Fruit fly (Drosophila melanogaster): Measurements from ENCODE around the gene CG9192.

CG9192 gene

dm6 chr3L:1279685-1280084 is 41.6 kb upstream of the CG9192 start (continued):
- TF ChIP-seq Hr4 (GFP tag; optimal IDR thresholded peaks at IDR 0.05) = peak; percentile 52
- peak; percentile 62 for TF ChIP-seq CG15336 (GFP tag; IDR thresholded peaks at IDR 0.05)
- no peak for TF ChIP-seq cyc (GFP tag; optimal IDR thresholded peaks at IDR 0.05)
- peak; percentile 62 for TF ChIP-seq CG32006 (GFP tag; optimal IDR thresholded peaks at IDR 0.05)
- no peak for TF ChIP-seq fd85E (GFP tag; optimal IDR thresholded peaks at IDR 0.05)
- TF ChIP-seq Eip93F (GFP tag; optimal IDR thresholded peaks at IDR 0.05) = no peak
- peak; percentile 17 for TF ChIP-seq CG34406 (GFP tag; optimal IDR thresholded peaks at IDR 0.05)
- no peak for TF ChIP-seq achi (GFP tag; optimal IDR thresholded peaks at IDR 0.05)
- TF ChIP-seq CG11762 (GFP tag; optimal IDR thresholded peaks at IDR 0.05; ENCODE audit: insufficient read depth) = no peak
- peak; percentile 27 for TF ChIP-seq fd59A (GFP tag; optimal IDR thresholded peaks at IDR 0.05)
- no peak for TF ChIP-seq CG3032 (tag; optimal IDR thresholded peaks at IDR 0.05)
- peak; percentile 3 to 15 for TF ChIP-seq ss (GFP tag; optimal IDR thresholded peaks at IDR 0.05)
- TF ChIP-seq salr (GFP tag; optimal IDR thresholded peaks at IDR 0.05) = peak; percentile 15 to 22

dm6 chr3L:1277937-1278336 is 39.8 kb upstream of the CG9192 start:
- peak; percentile 68 for TF ChIP-seq svp (GFP tag)
- peak; percentile 57 for TF ChIP-seq Eip78C (GFP tag)
- no peak for TF ChIP-seq achi (GFP tag; optimal IDR thresholded peaks at IDR 0.05)

dm6 chr3L:1275767-1276166 is 37.6 kb upstream of the CG9192 start, which contains the start of gene CG32333:
CG32333 (plus strand) TSS chr3L:1275956.
- TF ChIP-seq svp (GFP tag) = no peak
- TF ChIP-seq acj6 (GFP tag; optimal IDR thresholded peaks at IDR 0.05) = no peak
- no peak for TF ChIP-seq topi (GFP tag; optimal IDR thresholded peaks at IDR 0.05)
- no peak for TF ChIP-seq Ets96B (tag; optimal IDR thresholded peaks at IDR 0.05)
- no peak for TF ChIP-seq OdsH (GFP tag; optimal IDR thresholded peaks at IDR 0.05)
- TF ChIP-seq fkh (GFP tag; optimal IDR thresholded peaks at IDR 0.05) = no peak
- TF ChIP-seq ss (GFP tag; optimal IDR thresholded peaks at IDR 0.05) = no peak

- TF ChIP-seq CG1621 (tag; optimal IDR thresholded peaks at IDR 0.05) (peak; percentile 74), CG15336 (GFP tag; IDR thresholded peaks at IDR 0.05) (no peak; the same call in 1 of the 2 replicates), Hr38 (GFP tag; optimal IDR thresholded peaks at IDR 0.05) (no peak), CG6792 (GFP tag; optimal IDR thresholded peaks at IDR 0.05) (no peak), Sox14 (GFP tag; optimal IDR thresholded peaks at IDR 0.05) (no peak), topi (GFP tag; optimal IDR thresholded peaks at IDR 0.05) (no peak), CG3919 (GFP tag; optimal IDR thresholded peaks at IDR 0.05) (no peak), CG11294 (GFP tag; IDR thresholded peaks at IDR 0.05) (no peak), CG6854 (GFP tag; optimal IDR thresholded peaks at IDR 0.05) (no peak), Hr4 (GFP tag; optimal IDR thresholded peaks at IDR 0.05) (no peak), CG9139 (GFP tag; optimal IDR thresholded peaks at IDR 0.05) (no peak), acj6 (GFP tag; optimal IDR thresholded peaks at IDR 0.05) (no peak), dsx (GFP tag; optimal IDR thresholded peaks at IDR 0.05; ENCODE audit: poor library complexity, severe bottlenecking) (peak; percentile 18), OdsH (GFP tag; optimal IDR thresholded peaks at IDR 0.05) (no peak), achi (GFP tag; optimal IDR thresholded peaks at IDR 0.05) (no peak), fd85E (GFP tag; optimal IDR thresholded peaks at IDR 0.05) (no peak), CG10669 (GFP tag; optimal IDR thresholded peaks at IDR 0.05) (no peak), CG8632 (GFP tag; optimal IDR thresholded peaks at IDR 0.05) (no peak), CG4318 (GFP tag; optimal IDR thresholded peaks at IDR 0.05) (no peak), CG7368 (GFP tag; optimal IDR thresholded peaks at IDR 0.05) (no peak), CG32006 (GFP tag; optimal IDR thresholded peaks at IDR 0.05) (peak; percentile 1), Lpt (GFP tag; optimal IDR thresholded peaks at IDR 0.05) (no peak), cyc (GFP tag; optimal IDR thresholded peaks at IDR 0.05) (no peak), Blimp-1 (GFP tag; optimal IDR thresholded peaks at IDR 0.05) (no peak), CG6276 (GFP tag; optimal IDR thresholded peaks at IDR 0.05) (no peak), Met (GFP tag; optimal IDR thresholded peaks at IDR 0.05) (no peak), svp (GFP tag) (peak; percentile 13), Eip75B (GFP tag; optimal IDR thresholded peaks at IDR 0.05) (peak; percentile 72), dac (GFP tag; optimal IDR thresholded peaks at IDR 0.05) (no peak), Eip78C (GFP tag) (peak; percentile 25), fkh (GFP tag; optimal IDR thresholded peaks at IDR 0.05) (no peak), pdm3 (GFP tag; optimal IDR thresholded peaks at IDR 0.05) (no peak), CG6163 (GFP tag; IDR thresholded peaks at IDR 0.05) (no peak)
These were observed 30.9 kb upstream of the CG9192 start for dm6 chr3L:1269013-1269412.

All from whole organism, prepupa.